Worm (Caenorhabditis elegans) whole organism, midembryonic: Measurements from ENCODE around the gene C06A1.6.

Source experiments
- T22C8.4 ChIP-seq: fragments of 200-800 bp; sonication (Bioruptor generic); IDR thresholded peaks from 2 replicates; pipeline ENCODE4 v1.3.6; 2022; ENCODE audit warnings: missing genetic modification characterization, missing compliant biosample characterization
- cog-1 ChIP-seq: sonication (generic microtip); optimal IDR thresholded peaks from 2 replicates; lab custom pipeline; 2016; ENCODE audit warnings: missing genetic modification characterization, missing compliant biosample characterization
- flt-1 ChIP-seq: fragments of 200-800 bp; sonication (Bioruptor generic); IDR thresholded peaks from 2 replicates; pipeline ENCODE4 v1.3.6; 2022; ENCODE audit warnings: missing genetic modification characterization, missing compliant biosample characterization
- klf-2 ChIP-seq: fragments of 200-800 bp; sonication (Bioruptor generic); conservative IDR thresholded peaks from 2 replicates; pipeline ENCODE4 v1.3.6; 2022; ENCODE audit warnings: missing genetic modification reagents, missing genetic modification characterization, missing compliant biosample characterization
- med-1 ChIP-seq: sonication (generic microtip); optimal IDR thresholded peaks from 2 replicates; lab custom pipeline; 2017; ENCODE audit warnings: missing genetic modification characterization, mild to moderate bottlenecking, missing compliant biosample characterization, antibody characterized with exemption, missing genetic modification reagents; ENCODE audit not compliant: insufficient read depth
- ref-1 ChIP-seq: fragments of 200-800 bp; sonication (Bioruptor generic); conservative IDR thresholded peaks from 2 replicates; pipeline ENCODE4 v1.3.6; 2022; ENCODE audit warnings: missing genetic modification reagents, missing genetic modification characterization, missing compliant biosample characterization
- tab-1 ChIP-seq: fragments of 200-800 bp; sonication (Bioruptor generic); IDR thresholded peaks from 2 replicates; pipeline ENCODE4 v1.3.6; 2022; ENCODE audit warnings: missing genetic modification characterization, missing compliant biosample characterization
- ztf-23 ChIP-seq: fragments of 200-800 bp; sonication (Bioruptor generic); IDR thresholded peaks from 2 replicates; pipeline ENCODE4 v1.3.6; 2022; ENCODE audit warnings: missing genetic modification reagents, missing genetic modification characterization, missing compliant biosample characterization
- ztf-29 ChIP-seq: fragments of 200-800 bp; sonication (Bioruptor generic); IDR thresholded peaks from 2 replicates; pipeline ENCODE4 v1.3.6; 2022; ENCODE audit warnings: missing genetic modification reagents, missing genetic modification characterization, missing compliant biosample characterization

C06A1.6 gene

DNA sequence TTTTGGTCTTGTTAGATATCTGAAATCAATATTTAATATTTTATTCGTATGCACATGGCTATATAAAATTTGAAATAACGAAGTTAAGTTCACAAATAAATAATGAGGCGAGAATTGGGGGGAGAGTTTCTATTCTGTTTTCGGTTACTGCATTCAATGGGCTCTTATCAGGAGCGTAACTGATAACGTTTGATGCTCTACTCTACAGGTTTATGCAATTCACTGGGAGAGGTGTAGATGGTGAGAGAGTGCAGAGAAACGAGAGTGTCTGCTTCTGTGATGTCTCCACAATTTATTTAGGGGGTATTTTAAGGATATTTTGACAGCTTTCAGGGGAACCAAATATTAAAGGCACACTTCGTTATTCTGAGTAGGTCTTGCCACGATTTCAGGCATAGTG, 30.3 kb upstream of the C06A1.6 start, which contains the start of gene C14A4.6:
Gene C14A4.6 (minus strand): TSS at position 19 of the 400 bp plus-strand sequence.
- TF ChIP-seq ztf-23 (GFP tag; lab: Robert Waterston, UW) = no peak
- TF ChIP-seq tab-1 (GFP tag; lab: Robert Waterston, UW) = no peak
- no peak for TF ChIP-seq ref-1 (GFP tag; lab: Robert Waterston, UW)
- TF ChIP-seq med-1 = no peak
- no peak for TF ChIP-seq T22C8.4 (GFP tag; lab: Robert Waterston, UW)
- TF ChIP-seq flt-1 (GFP tag; lab: Robert Waterston, UW) = no peak
- TF ChIP-seq klf-2 (GFP tag; lab: Robert Waterston, UW) = no peak
- no peak for TF ChIP-seq ztf-29 (GFP tag; lab: Robert Waterston, UW)
- no peak for TF ChIP-seq cog-1 (tag; lab: Kevin White, UChicago)

- no peak for TF ChIP-seq flt-1 (GFP tag; lab: Robert Waterston, UW)
- TF ChIP-seq ztf-23 (GFP tag; lab: Robert Waterston, UW) = no peak
- no peak for TF ChIP-seq T22C8.4 (GFP tag; lab: Robert Waterston, UW)
- no peak for TF ChIP-seq klf-2 (GFP tag; lab: Robert Waterston, UW)
- TF ChIP-seq med-1 = no peak
- no peak for TF ChIP-seq tab-1 (GFP tag; lab: Robert Waterston, UW)
- TF ChIP-seq ztf-29 (GFP tag; lab: Robert Waterston, UW) = no peak
- no peak for TF ChIP-seq ref-1 (GFP tag; lab: Robert Waterston, UW)
- no peak for TF ChIP-seq cog-1 (tag; lab: Kevin White, UChicago)
Measured at ce11 chrII:10594312-10594711, 29.8 kb upstream of the C06A1.6 start.

DNA sequence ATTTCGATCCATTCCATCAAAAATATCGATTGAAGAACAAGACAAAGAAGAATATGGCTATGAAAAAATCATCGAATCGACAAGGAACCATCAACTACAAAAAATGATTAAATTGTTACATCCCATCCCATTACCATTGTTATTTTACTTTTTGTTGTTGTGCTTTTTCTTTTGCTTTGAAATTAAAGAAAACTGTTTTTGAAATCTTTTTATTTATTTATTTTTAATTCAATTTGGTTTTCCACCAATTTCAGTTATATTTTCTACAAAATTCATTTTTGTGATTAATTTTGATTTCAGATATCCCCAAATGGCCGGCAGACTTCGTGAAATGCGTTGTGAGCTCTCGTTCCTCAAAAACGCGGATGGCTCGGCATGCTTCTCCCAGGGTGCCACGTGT, 28.0 kb upstream of the C06A1.6 start, which contains the start of gene crn-5:
Gene crn-5 (plus strand): TSS at position 301 of the 400 bp plus-strand sequence.
- no peak for TF ChIP-seq tab-1 (GFP tag; lab: Robert Waterston, UW)
- no peak for TF ChIP-seq T22C8.4 (GFP tag; lab: Robert Waterston, UW)
- no peak for TF ChIP-seq cog-1 (tag; lab: Kevin White, UChicago)
- TF ChIP-seq klf-2 (GFP tag; lab: Robert Waterston, UW) = no peak
- no peak for TF ChIP-seq ztf-29 (GFP tag; lab: Robert Waterston, UW)
- TF ChIP-seq med-1 = no peak
- no peak for TF ChIP-seq ztf-23 (GFP tag; lab: Robert Waterston, UW)
- no peak for TF ChIP-seq flt-1 (GFP tag; lab: Robert Waterston, UW)
- TF ChIP-seq ref-1 (GFP tag; lab: Robert Waterston, UW) = no peak

ce11 chrII:10587742-10588141, 23.3 kb upstream of the C06A1.6 start, which contains the start of gene crn-3:
Gene crn-3 (plus strand): TSS chrII:10588042.
- TF ChIP-seq ztf-29 (GFP tag; lab: Robert Waterston, UW) (no peak), med-1 (no peak), tab-1 (GFP tag; lab: Robert Waterston, UW) (no peak), ztf-23 (GFP tag; lab: Robert Waterston, UW) (no peak), T22C8.4 (GFP tag; lab: Robert Waterston, UW) (no peak), flt-1 (GFP tag; lab: Robert Waterston, UW) (no peak), klf-2 (GFP tag; lab: Robert Waterston, UW) (no peak), cog-1 (tag; lab: Kevin White, UChicago) (no peak)

DNA sequence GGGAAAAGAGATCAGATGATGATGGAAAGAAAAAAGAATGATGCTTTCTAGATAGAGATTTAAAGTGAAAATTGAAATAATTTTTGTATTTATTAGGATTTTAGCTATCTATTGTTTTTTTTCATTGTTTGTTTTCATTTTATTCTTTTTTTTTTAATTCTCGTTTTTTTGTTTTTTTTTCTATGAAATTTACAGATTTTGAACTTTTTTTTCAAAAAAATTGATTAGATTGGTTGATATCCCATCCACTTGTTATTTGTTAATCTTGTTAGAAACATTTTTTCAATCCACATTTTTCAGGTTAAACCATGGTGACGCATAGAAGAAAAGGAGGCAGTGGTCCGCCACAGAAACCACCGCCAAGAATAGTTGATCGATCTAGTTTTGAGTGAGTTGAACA, 19.6 kb upstream of the C06A1.6 start, which contains the start of gene algn-9:
Gene algn-9 (plus strand): TSS at position 301 of the 400 bp plus-strand sequence.
- TF ChIP-seq T22C8.4 (GFP tag; lab: Robert Waterston, UW) (no peak), klf-2 (GFP tag; lab: Robert Waterston, UW) (no peak), ztf-29 (GFP tag; lab: Robert Waterston, UW) (no peak), cog-1 (tag; lab: Kevin White, UChicago) (no peak), med-1 (no peak), ztf-23 (GFP tag; lab: Robert Waterston, UW) (no peak), tab-1 (GFP tag; lab: Robert Waterston, UW) (no peak), ref-1 (GFP tag; lab: Robert Waterston, UW) (no peak), flt-1 (GFP tag; lab: Robert Waterston, UW) (no peak)

ce11 chrII:10582318-10582717, 17.8 kb upstream of the C06A1.6 start, which contains the start of gene mrps-22:
Gene mrps-22 (plus strand): TSS chrII:10582618.
- TF ChIP-seq med-1 (no peak), ztf-29 (GFP tag; lab: Robert Waterston, UW) (no peak), cog-1 (tag; lab: Kevin White, UChicago) (no peak), tab-1 (GFP tag; lab: Robert Waterston, UW) (no peak), ref-1 (GFP tag; lab: Robert Waterston, UW) (no peak), flt-1 (GFP tag; lab: Robert Waterston, UW) (no peak), ztf-23 (GFP tag; lab: Robert Waterston, UW) (no peak), T22C8.4 (GFP tag; lab: Robert Waterston, UW) (no peak), klf-2 (GFP tag; lab: Robert Waterston, UW) (no peak)

DNA sequence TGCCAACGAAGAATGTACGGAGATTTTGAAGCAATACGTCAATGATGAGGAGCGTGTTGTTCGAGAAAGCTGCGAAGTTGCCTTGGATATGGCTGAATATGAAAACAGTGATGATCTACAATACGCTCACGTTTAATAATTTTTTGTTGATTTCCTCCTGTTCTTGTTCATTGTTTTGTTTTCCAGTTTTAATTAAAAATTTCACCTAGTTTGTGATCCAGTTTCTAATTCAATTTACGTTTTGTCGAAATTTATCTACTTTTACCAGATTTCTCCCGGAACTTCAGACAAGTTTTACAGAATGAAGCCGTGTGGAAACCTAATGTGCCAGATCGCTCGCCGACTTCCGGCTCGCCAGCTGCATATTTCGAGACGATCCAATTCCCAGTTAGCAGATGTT, 16.4 kb upstream of the C06A1.6 start, which contains the start of gene dap-3:
Gene dap-3 (plus strand): TSS at position 301 of the 400 bp plus-strand sequence.
- TF ChIP-seq ztf-29 (GFP tag; lab: Robert Waterston, UW) (no peak), ref-1 (GFP tag; lab: Robert Waterston, UW) (no peak), T22C8.4 (GFP tag; lab: Robert Waterston, UW) (no peak), klf-2 (GFP tag; lab: Robert Waterston, UW) (no peak), ztf-23 (GFP tag; lab: Robert Waterston, UW) (no peak), flt-1 (GFP tag; lab: Robert Waterston, UW) (no peak), med-1 (no peak), cog-1 (tag; lab: Kevin White, UChicago) (no peak), tab-1 (GFP tag; lab: Robert Waterston, UW) (no peak)

- TF ChIP-seq med-1 (no peak), flt-1 (GFP tag; lab: Robert Waterston, UW) (no peak), klf-2 (GFP tag; lab: Robert Waterston, UW) (no peak), ref-1 (GFP tag; lab: Robert Waterston, UW) (no peak), ztf-23 (GFP tag; lab: Robert Waterston, UW) (no peak), T22C8.4 (GFP tag; lab: Robert Waterston, UW) (no peak), tab-1 (GFP tag; lab: Robert Waterston, UW) (no peak), ztf-29 (GFP tag; lab: Robert Waterston, UW) (no peak), cog-1 (tag; lab: Kevin White, UChicago) (no peak)
Measured at ce11 chrII:10579655-10580054, 15.2 kb upstream of the C06A1.6 start, which contains the start of gene dohh-1. Gene dohh-1 (plus strand): TSS chrII:10579955.
